Fruit fly (Drosophila melanogaster) whole organism, larva: ENCODE data around the gene mTTF.

Source experiments
- noc ChIP-seq: fragments of 200-800 bp; sonication (Bioruptor generic); optimal IDR thresholded peaks from 3 replicates; lab custom pipeline; 2019; ENCODE audit warnings: missing biosample characterization, mild to moderate bottlenecking, missing genetic modification characterization, moderate library complexity

Gene mTTF

DNA sequence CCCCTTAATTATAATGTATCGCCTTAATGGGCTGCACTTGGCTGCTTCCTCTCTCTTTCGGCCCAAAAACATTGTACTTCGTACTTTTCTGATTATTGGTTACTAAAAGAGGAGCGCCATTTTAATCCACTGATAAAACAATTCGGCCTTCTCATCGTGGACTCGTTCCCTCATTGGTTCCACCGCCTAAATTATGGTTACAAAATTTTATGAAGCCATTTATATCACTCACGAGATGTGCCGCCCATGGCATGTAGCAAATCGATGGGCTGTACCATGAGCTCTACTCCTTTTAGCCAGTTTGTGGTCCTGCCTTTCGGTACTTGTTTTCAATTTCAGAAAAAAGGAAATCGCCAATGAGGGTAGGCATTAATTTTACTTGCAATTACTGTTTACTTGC lies 20.2 kb upstream of the mTTF start:
- TF ChIP-seq noc (tag; lab: Kevin White, UChicago) = no peak

DNA sequence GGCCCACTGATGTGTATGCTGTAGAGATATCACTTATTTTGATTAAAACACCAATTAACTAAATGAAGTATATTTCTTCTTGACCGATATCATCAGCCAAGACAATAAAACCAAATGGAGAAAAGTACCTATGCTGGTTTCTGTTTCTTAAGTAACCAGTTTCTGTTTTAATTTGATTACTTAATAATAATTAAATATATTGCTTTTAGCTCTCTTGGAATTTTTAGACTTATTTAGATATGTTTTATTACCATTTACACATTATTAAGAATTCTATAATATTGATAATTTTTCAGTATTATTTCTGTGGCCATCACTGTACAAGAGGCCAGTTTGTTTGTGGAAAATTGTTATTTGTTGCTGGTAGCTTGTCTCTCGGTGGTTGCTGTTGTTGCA lies 18.7 kb upstream of the mTTF start:
- no peak for TF ChIP-seq noc (tag; lab: Kevin White, UChicago)

DNA sequence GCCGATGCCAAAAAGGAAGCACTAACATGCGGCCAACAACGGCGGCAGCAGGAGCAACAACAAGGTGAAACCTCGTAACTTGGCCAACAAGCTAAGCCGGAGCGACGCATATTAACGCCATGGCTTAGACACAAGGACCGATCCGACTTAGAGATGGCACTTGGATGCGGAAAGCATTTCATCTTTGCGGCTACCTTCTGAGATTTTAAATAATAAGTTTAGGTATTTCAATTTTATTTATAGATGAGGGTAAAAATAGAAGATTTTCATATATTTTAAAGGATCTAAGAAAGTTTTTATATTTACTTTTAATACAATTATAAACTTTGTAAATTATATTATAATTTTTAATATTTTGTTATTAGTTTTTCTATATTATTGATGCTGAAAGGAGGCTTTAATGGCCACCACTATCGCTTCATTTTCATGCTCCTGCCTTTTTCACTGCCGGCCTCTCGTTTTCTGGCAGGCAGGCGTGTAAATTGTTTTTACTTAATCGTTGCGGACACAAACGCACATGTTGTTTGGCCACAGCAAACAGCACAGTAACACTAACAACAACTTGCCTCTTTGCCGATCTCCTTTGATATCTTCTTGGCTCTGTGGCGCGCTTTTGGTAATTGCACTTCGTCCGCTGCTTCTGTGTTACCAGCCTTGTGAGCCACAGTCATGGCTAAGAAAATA lies 18.1 kb upstream of the mTTF start:
- TF ChIP-seq noc (tag; lab: Kevin White, UChicago) = no peak

DNA sequence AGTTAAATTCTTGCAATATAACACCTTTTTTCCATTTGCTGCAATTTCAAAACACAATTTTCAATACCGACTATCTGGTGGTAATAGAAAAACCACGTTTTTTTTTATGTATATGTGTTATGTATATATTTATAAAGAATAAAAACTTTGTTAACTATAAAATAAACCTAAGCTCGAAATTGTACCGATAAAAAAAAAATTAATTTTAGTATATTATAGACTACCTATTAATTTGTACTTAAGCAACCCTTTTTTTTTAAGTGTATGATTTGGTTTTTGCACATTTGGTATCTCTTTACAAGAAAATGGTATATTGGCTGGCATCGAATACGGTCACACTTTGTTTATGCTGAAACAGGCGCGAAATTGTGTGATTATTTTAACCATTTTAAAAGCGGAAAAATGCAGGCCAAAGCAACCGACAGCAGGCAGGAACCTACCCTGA lies 13.2 kb upstream of the mTTF start, which contains the start of gene spel1:
spel1 (plus strand) TSS at position 334 of the 445 bp plus-strand sequence.
- TF ChIP-seq noc (tag; lab: Kevin White, UChicago) = peak; percentile 43

- TF ChIP-seq noc (tag; lab: Kevin White, UChicago) = no peak
Observed at dm6 chr2L:14361281-14361680, 12.7 kb upstream of the mTTF start.

- peak; percentile 43 for TF ChIP-seq noc (tag; lab: Kevin White, UChicago)
Observed at dm6 chr2L:14358780-14359462, 10.3 kb upstream of the mTTF start, which contains the start of gene Pgant35A. Gene Pgant35A (plus strand): TSS chr2L:14359252.

- TF ChIP-seq noc (tag; lab: Kevin White, UChicago) = no peak
Observed at dm6 chr2L:14356793-14357372, 8.3 kb upstream of the mTTF start.

DNA sequence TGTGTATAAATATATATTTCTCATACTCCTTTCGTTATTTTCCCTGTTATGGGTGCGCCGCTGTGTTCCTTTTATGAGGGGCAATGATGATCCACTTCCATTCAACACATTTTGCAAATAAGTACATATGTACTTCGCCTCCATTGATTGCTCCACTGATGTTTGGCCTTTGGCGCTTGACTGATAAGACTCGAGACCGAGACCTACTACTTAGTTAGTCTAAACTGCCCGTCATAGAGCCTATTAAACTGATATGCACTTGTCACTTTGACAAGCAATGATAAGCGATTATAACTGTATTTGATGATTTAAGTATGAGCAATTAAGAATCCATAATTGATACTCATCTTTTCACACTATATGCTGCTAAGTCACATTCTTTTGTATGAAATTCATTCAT lies 7.7 kb upstream of the mTTF start:
- TF ChIP-seq noc (tag; lab: Kevin White, UChicago) = no peak

- no peak for TF ChIP-seq noc (tag; lab: Kevin White, UChicago)
Observed at dm6 chr2L:14355852-14356174, 7.2 kb upstream of the mTTF start.

dm6 chr2L:14355033-14355851 lies 6.7 kb upstream of the mTTF start, which contains the start of gene Rab14:
Gene Rab14 (plus strand): TSS chr2L:14355145.
- peak; percentile 86 for TF ChIP-seq noc (tag; lab: Kevin White, UChicago)

DNA sequence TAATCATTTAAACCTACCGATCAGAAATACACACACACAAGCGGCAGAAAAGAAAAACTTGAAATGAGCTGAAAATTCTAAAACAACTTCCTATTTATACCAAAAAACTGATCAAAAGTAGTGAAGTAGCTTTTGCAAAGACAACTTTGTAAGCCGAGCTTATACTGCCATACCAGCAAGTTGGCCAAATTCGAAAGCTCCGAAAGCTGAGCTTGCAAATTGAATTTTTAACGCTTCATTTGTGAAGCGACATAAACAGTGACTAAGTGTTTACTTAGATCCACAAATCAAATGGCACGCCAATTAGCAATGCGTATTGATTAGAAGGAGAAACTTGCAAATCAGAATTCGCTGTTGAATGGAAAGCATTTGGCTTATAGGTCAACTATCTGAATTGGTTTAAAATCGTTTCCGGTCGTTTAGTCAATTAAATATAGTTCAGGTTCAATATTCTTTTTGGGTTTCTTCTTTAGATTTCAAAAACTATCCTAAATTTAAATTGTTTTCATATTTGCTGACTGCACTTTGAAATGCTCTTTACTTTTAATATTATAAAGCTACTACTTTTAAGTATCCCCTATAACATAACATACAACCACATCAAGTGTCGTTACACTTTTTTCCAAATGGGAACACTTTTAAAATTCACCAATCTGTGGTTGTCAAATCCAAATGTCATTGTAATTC lies 3.0 kb upstream of the mTTF start, which contains the start of gene CG43052:
CG43052 (plus strand) TSS at position 637 of the 687 bp plus-strand sequence.
- no peak for TF ChIP-seq noc (tag; lab: Kevin White, UChicago)

- TF ChIP-seq noc (tag; lab: Kevin White, UChicago) = no peak
Observed at dm6 chr2L:14350587-14350986, 2.0 kb upstream of the mTTF start.

- TF ChIP-seq noc (tag; lab: Kevin White, UChicago) = no peak
Observed at dm6 chr2L:14346588-14346987, 2.0 kb downstream of the mTTF start, which contains the start of gene Send2. Gene Send2 (minus strand): TSS chr2L:14346688.

- TF ChIP-seq noc (tag; lab: Kevin White, UChicago) = no peak
Observed at dm6 chr2L:14340964-14341363, 7.6 kb downstream of the mTTF start.

dm6 chr2L:14337940-14338339 lies 10.7 kb downstream of the mTTF start, which contains the start of gene CG15286:
Gene CG15286 (plus strand): TSS chr2L:14338240.
- no peak for TF ChIP-seq noc (tag; lab: Kevin White, UChicago)
